Fruit fly (Drosophila melanogaster) whole organism, embryonic: Measurements from ENCODE around the gene Nup93-1.

ENCODE experiments used
- CG1024 ChIP-seq: fragments of 200-800 bp; sonication (Bioruptor generic); IDR thresholded peaks from 2 replicates; pipeline ENCODE4 v1.3.6; 2022; ENCODE audit warnings: missing biosample characterization, missing genetic modification characterization
- CG10267 ChIP-seq: fragments of 200-800 bp; sonication (Bioruptor generic); optimal IDR thresholded peaks from 2 replicates; lab custom pipeline; 2018; ENCODE audit warnings: missing biosample characterization, mild to moderate bottlenecking, missing genetic modification characterization, moderate library complexity
- CG10366 ChIP-seq: fragments of 200-800 bp; sonication (Bioruptor generic); IDR thresholded peaks from 2 replicates; pipeline ENCODE4 v1.3.6; 2022; ENCODE audit warnings: missing biosample characterization, missing genetic modification characterization
- CG11560 ChIP-seq: fragments of 200-800 bp; sonication (Bioruptor generic); IDR thresholded peaks from 3 replicates; pipeline ENCODE4 v1.3.6; 2022; ENCODE audit warnings: missing biosample characterization, missing genetic modification characterization
- CG11696 ChIP-seq: fragments of 200-800 bp; sonication (Bioruptor generic); IDR thresholded peaks from 2 replicates; pipeline ENCODE4 v1.3.6; 2022; ENCODE audit warnings: missing biosample characterization, missing genetic modification characterization
- CG12769 ChIP-seq: fragments of 200-800 bp; sonication (Bioruptor generic); optimal IDR thresholded peaks from 2 replicates; lab custom pipeline; 2019; ENCODE audit warnings: missing biosample characterization, mild to moderate bottlenecking, missing genetic modification characterization, moderate library complexity
- CG13296 ChIP-seq: fragments of 200-800 bp; sonication (Bioruptor generic); optimal IDR thresholded peaks from 3 replicates; lab custom pipeline; 2018; ENCODE audit warnings: missing biosample characterization, mild to moderate bottlenecking, missing genetic modification characterization
- CG1603 ChIP-seq: fragments of 200-800 bp; sonication (Bioruptor generic); optimal IDR thresholded peaks from 2 replicates; lab custom pipeline; 2019; ENCODE audit warnings: missing biosample characterization, mild to moderate bottlenecking, missing genetic modification characterization, moderate library complexity
- CG17568 ChIP-seq: fragments of 200-800 bp; sonication (Bioruptor generic); optimal IDR thresholded peaks from 2 replicates; lab custom pipeline; 2018; ENCODE audit warnings: missing biosample characterization, mild to moderate bottlenecking, missing genetic modification characterization, moderate library complexity
- CG30020 ChIP-seq: fragments of 200-800 bp; optimal IDR thresholded peaks from 2 replicates; lab custom pipeline; 2019; ENCODE audit warnings: missing biosample characterization, mild to moderate bottlenecking, missing genetic modification characterization, moderate library complexity
- CG31365 ChIP-seq: fragments of 200-800 bp; sonication (Bioruptor generic); optimal IDR thresholded peaks from 2 replicates; lab custom pipeline; 2018; ENCODE audit warnings: missing biosample characterization, mild to moderate bottlenecking, missing genetic modification characterization
- CG3726 ChIP-seq: fragments of 200-800 bp; sonication (Bioruptor generic); IDR thresholded peaks from 3 replicates; pipeline ENCODE4, ENCODE4 v1.3.6; 2022; ENCODE audit warnings: missing biosample characterization, missing genetic modification characterization
- CG3847 ChIP-seq: fragments of 200-800 bp; sonication (Bioruptor generic); IDR thresholded peaks from 2 replicates; pipeline ENCODE4 v1.3.6; 2022; ENCODE audit warnings: missing biosample characterization, missing genetic modification characterization
- CG4424 ChIP-seq: fragments of 200-800 bp; sonication (Bioruptor generic); optimal IDR thresholded peaks from 3 replicates; lab custom pipeline; 2016; ENCODE audit warnings: missing biosample characterization, missing genetic modification characterization
- CG5180 ChIP-seq: fragments of 200-800 bp; sonication (Bioruptor generic); optimal IDR thresholded peaks from 3 replicates; lab custom pipeline; 2017; ENCODE audit warnings: missing biosample characterization, missing genetic modification characterization, mild to moderate bottlenecking, moderate library complexity, missing genetic modification reagents
- CG8478 ChIP-seq: fragments of >200 bp; optimal IDR thresholded peaks from 2 replicates; lab custom pipeline; 2018
- CG8924 ChIP-seq: fragments of 200-800 bp; optimal IDR thresholded peaks from 3 replicates; lab custom pipeline; 2019; ENCODE audit warnings: missing biosample characterization, mild to moderate bottlenecking, missing genetic modification characterization, moderate library complexity
- CG9797 ChIP-seq: fragments of 200-800 bp; sonication (Bioruptor generic); optimal IDR thresholded peaks from 3 replicates; lab custom pipeline; 2018; ENCODE audit warnings: missing biosample characterization, mild to moderate bottlenecking, missing genetic modification characterization
- D19B ChIP-seq: fragments of 200-800 bp; sonication (Bioruptor generic); optimal IDR thresholded peaks from 2 replicates; lab custom pipeline; 2017; ENCODE audit warnings: missing biosample characterization, mild to moderate bottlenecking, missing genetic modification characterization
- E2f2 ChIP-seq: fragments of 200-800 bp; sonication (Bioruptor generic); IDR thresholded peaks from 2 replicates; pipeline ENCODE4 v1.3.6; 2022; ENCODE audit warnings: missing biosample characterization, missing genetic modification characterization
- Ets97D ChIP-seq: fragments of 200-800 bp; sonication (Bioruptor generic); optimal IDR thresholded peaks from 3 replicates; lab custom pipeline; 2016; ENCODE audit warnings: missing biosample characterization, missing genetic modification characterization
- Med ChIP-seq: fragments of 200-800 bp; sonication (Bioruptor generic); peaks from one replicate; lab custom pipeline; 2016; ENCODE audit warnings: missing biosample characterization, missing genetic modification characterization, mild to moderate bottlenecking, inconsistent platforms, moderate library complexity
- NfI ChIP-seq: fragments of 200-800 bp; sonication (Bioruptor generic); optimal IDR thresholded peaks from 3 replicates; lab custom pipeline; 2018; ENCODE audit warnings: missing biosample characterization, mild to moderate bottlenecking, missing genetic modification characterization, moderate library complexity
- Opbp ChIP-seq: fragments of 200-800 bp; sonication (Bioruptor generic); IDR thresholded peaks from 3 replicates; pipeline ENCODE4 v1.3.6; 2022; ENCODE audit warnings: missing biosample characterization, missing genetic modification characterization; ENCODE audit not compliant: partially characterized antibody
- Poxn ChIP-seq: fragments of 200-800 bp; sonication (Bioruptor generic); IDR thresholded peaks from 2 replicates; pipeline ENCODE4 v1.3.6; 2022; ENCODE audit warnings: missing biosample characterization, missing genetic modification characterization
- Side ChIP-seq: fragments of 200-800 bp; sonication (Bioruptor generic); optimal IDR thresholded peaks from 2 replicates; lab custom pipeline; 2016; ENCODE audit warnings: missing biosample characterization, missing genetic modification characterization
- Six4 ChIP-seq: fragments of 200-800 bp; sonication (Bioruptor generic); optimal IDR thresholded peaks from 2 replicates; lab custom pipeline; 2016; ENCODE audit warnings: missing biosample characterization, missing genetic modification characterization
- Taf1 ChIP-seq: fragments of 200-800 bp; sonication (Bioruptor generic); IDR thresholded peaks from 2 replicates; pipeline ENCODE4 v1.3.6; 2022; ENCODE audit warnings: missing biosample characterization, missing genetic modification characterization
- ac ChIP-seq: fragments of 200-800 bp; sonication (Bioruptor generic); optimal IDR thresholded peaks from 3 replicates; lab custom pipeline; 2017; ENCODE audit warnings: missing biosample characterization, mild to moderate bottlenecking, missing genetic modification characterization
- al ChIP-seq: fragments of 200-800 bp; sonication (Bioruptor generic); IDR thresholded peaks from 2 replicates; pipeline ENCODE4 v1.3.6; 2022; ENCODE audit warnings: missing biosample characterization, missing genetic modification characterization
- ato ChIP-seq: fragments of 200-800 bp; sonication (Bioruptor generic); IDR thresholded peaks from 2 replicates; pipeline ENCODE4 v1.3.6; 2022; ENCODE audit warnings: missing biosample characterization, missing genetic modification characterization; ENCODE audit not compliant: partially characterized antibody
- az2 ChIP-seq: fragments of 200-800 bp; sonication (Bioruptor generic); optimal IDR thresholded peaks from 3 replicates; lab custom pipeline; 2016; ENCODE audit warnings: missing biosample characterization, missing genetic modification characterization
- bab2 ChIP-seq: fragments of 200-800 bp; sonication (Bioruptor generic); optimal IDR thresholded peaks from 2 replicates; lab custom pipeline; 2016; ENCODE audit warnings: missing biosample characterization, missing genetic modification characterization
- bcd ChIP-seq: fragments of 200-800 bp; sonication (Bioruptor generic); optimal IDR thresholded peaks from 2 replicates; lab custom pipeline; 2017; ENCODE audit warnings: missing biosample characterization, mild to moderate bottlenecking, missing genetic modification characterization
- bowl ChIP-seq: fragments of 200-800 bp; sonication (Bioruptor generic); IDR thresholded peaks from 2 replicates; pipeline ENCODE4 v1.3.6; 2022; ENCODE audit warnings: missing biosample characterization, missing genetic modification characterization
- br ChIP-seq: fragments of >200 bp; optimal IDR thresholded peaks from 2 replicates; lab custom pipeline; 2017
- dati ChIP-seq: fragments of 200-800 bp; sonication (Bioruptor generic); IDR thresholded peaks from 2 replicates; pipeline ENCODE4 v1.3.6; 2022; ENCODE audit warnings: missing biosample characterization, missing genetic modification characterization
- dimm ChIP-seq: fragments of 200-800 bp; sonication (Bioruptor generic); IDR thresholded peaks from 2 replicates; pipeline ENCODE4 v1.3.6; 2022; ENCODE audit warnings: missing biosample characterization, missing genetic modification characterization
- emc ChIP-seq: fragments of 200-800 bp; sonication (Bioruptor generic); optimal IDR thresholded peaks from 2 replicates; lab custom pipeline; 2016; ENCODE audit warnings: missing biosample characterization, missing genetic modification characterization
- eyg ChIP-seq: fragments of 200-800 bp; sonication (Bioruptor generic); optimal IDR thresholded peaks from 3 replicates; lab custom pipeline; 2016; ENCODE audit warnings: missing biosample characterization, missing genetic modification characterization
- gsb-n ChIP-seq: fragments of 200-800 bp; sonication (Bioruptor generic); optimal IDR thresholded peaks from 3 replicates; lab custom pipeline; 2018; ENCODE audit warnings: missing biosample characterization, mild to moderate bottlenecking, missing genetic modification characterization
- lola ChIP-seq, 3 experiments: fragments of >200 bp in 2 of 3; fragments of 200-800 bp in 1 of 3; sonication (Bioruptor generic) in 1 of 3; optimal IDR thresholded peaks; 2 replicates each; lab custom pipeline; 2017 to 2019; ENCODE audit warnings: missing biosample characterization in 3 of 3, missing genetic modification characterization in 3 of 3, mild to moderate bottlenecking in 1 of 3, moderate library complexity in 1 of 3
- oc ChIP-seq: fragments of 200-800 bp; sonication (Bioruptor generic); optimal IDR thresholded peaks from 2 replicates; lab custom pipeline; 2018; ENCODE audit warnings: missing biosample characterization, mild to moderate bottlenecking, missing genetic modification characterization, moderate library complexity
- pan ChIP-seq, 4 experiments: fragments of >200 bp in 3 of 4; fragments of 200-800 bp in 1 of 4; sonication (Bioruptor generic) in 1 of 4; optimal IDR thresholded peaks in 3 of 4; IDR thresholded peaks in 1 of 4; 2 replicates each; pipeline versions ENCODE4 v1.3.6 to Lab custom; 2017 to 2022; ENCODE audit warnings: missing biosample characterization in 2 of 4, missing genetic modification characterization in 2 of 4, mixed read lengths in 1 of 4
- shn ChIP-seq: fragments of 200-800 bp; sonication (Bioruptor generic); optimal IDR thresholded peaks from 3 replicates; lab custom pipeline; 2016; ENCODE audit warnings: missing biosample characterization, missing genetic modification characterization
- sug ChIP-seq: fragments of 200-800 bp; optimal IDR thresholded peaks from 2 replicates; lab custom pipeline; 2019; ENCODE audit warnings: missing biosample characterization, mild to moderate bottlenecking, missing genetic modification characterization, moderate library complexity
- tgo ChIP-seq: fragments of 200-800 bp; sonication (Bioruptor generic); IDR thresholded peaks from 3 replicates; pipeline ENCODE4 v1.3.6; 2022; ENCODE audit warnings: missing biosample characterization, missing genetic modification characterization
- tna ChIP-seq: fragments of 200-800 bp; sonication (Bioruptor generic); IDR thresholded peaks from 2 replicates; pipeline ENCODE4 v1.3.6; 2022; ENCODE audit warnings: missing biosample characterization, missing genetic modification characterization; ENCODE audit not compliant: partially characterized antibody
- vvl ChIP-seq: fragments of 200-800 bp; sonication (Bioruptor generic); IDR thresholded peaks from 2 replicates; pipeline ENCODE4 v1.3.6; 2022; ENCODE audit warnings: missing biosample characterization, missing genetic modification characterization
- zen ChIP-seq: fragments of 200-800 bp; sonication (Bioruptor generic); optimal IDR thresholded peaks from 3 replicates; lab custom pipeline; 2018; ENCODE audit warnings: missing biosample characterization, mild to moderate bottlenecking, missing genetic modification characterization, moderate library complexity

Nup93-1 gene

dm6 chrX:13815526-13816173 lies 7.0 kb upstream of the Nup93-1 start (continued):
- TF ChIP-seq pan (optimal IDR thresholded peaks at IDR 0.05; lab: Kevin White, UChicago) (no peak), pan (GFP tag; optimal IDR thresholded peaks at IDR 0.05 in 1 of 2, IDR thresholded peaks at IDR 0.05 in 1 of 2) (no peak), CG31365 (no peak), bab2 (GFP tag; lab: Kevin White, UChicago) (peak; percentile 42), Side (peak; percentile 40), CG9797 (GFP tag; lab: Kevin White, UChicago) (no peak), NfI (GFP tag; lab: Kevin White, UChicago) (peak; percentile 54), gsb-n (no peak), CG11696 (GFP tag; lab: Robert Waterston, UW) (no peak), lola (GFP tag; optimal IDR thresholded peaks at IDR 0.05; lab: Kevin White, UChicago) (peak in 1 of 3 experiments; percentile 44), CG12769 (tag; lab: Kevin White, UChicago) (peak; percentile 57), zen (tag; lab: Kevin White, UChicago) (peak; percentile 9), CG5180 (GFP tag; lab: Kevin White, UChicago) (peak; percentile 49), CG1603 (tag; lab: Kevin White, UChicago) (peak; percentile 25), CG8478 (no peak), bowl (GFP tag; lab: Robert Waterston, UW) (no peak), sug (tag; lab: Kevin White, UChicago) (peak; percentile 22), tgo (peak; percentile 67; the same call in 2 of the 3 replicates), CG30020 (peak; percentile 1), CG13296 (GFP tag; lab: Kevin White, UChicago) (peak; percentile 53), D19B (no peak), al (GFP tag; lab: Robert Waterston, UW) (peak; percentile 28; the same call in 1 of the 2 replicates), CG10366 (GFP tag; lab: Robert Waterston, UW) (no peak; the same call in 1 of the 2 replicates), ato (GFP tag; lab: Robert Waterston, UW) (no peak), tna (GFP tag; lab: Robert Waterston, UW) (no peak), shn (GFP tag; lab: Kevin White, UChicago) (no peak), oc (peak; percentile 22), CG3847 (GFP tag; lab: Robert Waterston, UW) (peak; percentile 65), CG8924 (tag; lab: Kevin White, UChicago) (peak; percentile 61), br (lab: Kevin White, UChicago) (no peak), vvl (GFP tag; lab: Robert Waterston, UW) (peak; percentile 32; the same call in 1 of the 2 replicates), eyg (GFP tag; lab: Kevin White, UChicago) (peak; percentile 30), ac (no peak), Taf1 (no peak), bcd (GFP tag; lab: Kevin White, UChicago) (peak; percentile 62), CG3726 (GFP tag; lab: Robert Waterston, UW) (0 out of 3 replicates have a peak, but pooled peaks have one; percentile 35), dati (no peak)

dm6 chrX:13817418-13818171 lies 5.0 kb upstream of the Nup93-1 start:
- TF ChIP-seq CG4424 (GFP tag; lab: Kevin White, UChicago) (peak; percentile 26), E2f2 (GFP tag; lab: Robert Waterston, UW) (0 out of 2 replicates have a peak, but pooled peaks have one; percentile 26), Opbp (GFP tag; lab: Robert Waterston, UW) (no peak), emc (GFP tag; lab: Kevin White, UChicago) (no peak), dimm (GFP tag; lab: Robert Waterston, UW) (no peak), az2 (GFP tag; lab: Kevin White, UChicago) (peak; percentile 10), Six4 (GFP tag; lab: Kevin White, UChicago) (no peak), Ets97D (no peak), CG10267 (tag; lab: Kevin White, UChicago) (peak; percentile 11), Med (GFP tag; lab: Kevin White, UChicago) (peak; percentile 80), Poxn (GFP tag; lab: Robert Waterston, UW) (no peak), CG1024 (GFP tag; lab: Robert Waterston, UW) (0 out of 2 replicates have a peak, but pooled peaks have one; percentile 17), CG11560 (tag; lab: Robert Waterston, UW) (no peak), CG17568 (GFP tag; lab: Kevin White, UChicago) (peak; percentile 9)
